Fruit fly (Drosophila melanogaster): ENCODE data around the gene TMEM216.

- TF ChIP-seq Pif1B (GFP tag; optimal IDR thresholded peaks at IDR 0.05) (peak; percentile 94), Snoo (tag; optimal IDR thresholded peaks at IDR 0.05) (peak; percentile 83), CG9948 (tag; optimal IDR thresholded peaks at IDR 0.05) (no peak), CG15710 (tag; optimal IDR thresholded peaks at IDR 0.05) (peak; percentile 77), CG32121 (GFP tag; IDR thresholded peaks at IDR 0.05) (peak; percentile 83), CG12605 (GFP tag; IDR thresholded peaks at IDR 0.05) (peak; percentile 42; the same call in 1 of the 2 replicates), CG14655 (GFP tag; optimal IDR thresholded peaks at IDR 0.05) (peak; percentile 77), CG8159 (tag; optimal IDR thresholded peaks at IDR 0.05) (peak; percentile 79), Ets98B (GFP tag; IDR thresholded peaks at IDR 0.05) (peak; percentile 68)
Observed at dm6 chr3R:8747871-8748775, 32.1 kb downstream of the TMEM216 start.

Data from whole organism, pupa.